Fruit fly (Drosophila melanogaster) whole organism, larva: ENCODE data around the gene mus201.

ENCODE experiments used
- noc ChIP-seq: fragments of 200-800 bp; sonication (Bioruptor generic); optimal IDR thresholded peaks from 3 replicates; lab custom pipeline; 2019; ENCODE audit warnings: missing biosample characterization, mild to moderate bottlenecking, missing genetic modification characterization, moderate library complexity

mus201 gene

DNA sequence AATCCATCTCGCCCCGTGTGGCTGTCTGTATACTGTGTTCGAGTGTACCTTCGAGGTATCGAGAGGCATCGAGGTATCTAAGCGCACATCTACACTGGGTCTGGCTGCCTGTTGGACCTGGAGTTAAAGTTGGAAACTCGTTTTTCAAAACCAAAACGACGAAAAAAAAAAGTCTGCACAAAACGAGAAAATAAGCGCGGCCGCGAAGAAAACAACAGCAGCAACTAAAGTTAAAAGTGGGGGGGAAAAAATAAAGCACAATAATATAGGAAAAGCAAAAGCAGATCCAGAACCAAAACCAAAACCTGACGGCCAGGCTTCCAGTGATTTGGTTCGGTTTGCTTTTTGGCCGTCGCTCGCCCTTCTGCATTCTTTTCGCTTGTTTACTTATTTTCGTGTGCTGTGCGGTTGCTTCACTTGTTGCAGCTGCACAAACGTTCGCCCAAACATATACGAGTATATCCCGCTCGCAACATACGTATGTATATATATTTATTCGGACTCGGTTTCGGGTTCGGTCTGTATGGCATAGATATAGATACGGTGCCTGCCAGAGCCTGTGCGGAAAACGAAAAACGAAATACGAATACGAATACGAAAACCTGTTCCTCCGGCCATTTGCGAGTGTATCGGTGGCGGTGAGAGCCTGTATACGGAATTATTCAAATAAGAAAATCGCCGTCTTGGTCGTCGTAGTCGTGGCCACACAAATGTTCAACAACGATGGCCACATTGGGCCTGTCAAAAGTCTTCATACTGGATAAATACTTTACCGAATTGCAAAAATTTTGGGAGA, 41.1 kb downstream of the mus201 start:
- no peak for TF ChIP-seq noc (tag; lab: Kevin White, UChicago)

- peak; percentile 3 for TF ChIP-seq noc (tag; lab: Kevin White, UChicago)
Observed at dm6 chr2L:8480825-8481224, 42.9 kb downstream of the mus201 start.

DNA sequence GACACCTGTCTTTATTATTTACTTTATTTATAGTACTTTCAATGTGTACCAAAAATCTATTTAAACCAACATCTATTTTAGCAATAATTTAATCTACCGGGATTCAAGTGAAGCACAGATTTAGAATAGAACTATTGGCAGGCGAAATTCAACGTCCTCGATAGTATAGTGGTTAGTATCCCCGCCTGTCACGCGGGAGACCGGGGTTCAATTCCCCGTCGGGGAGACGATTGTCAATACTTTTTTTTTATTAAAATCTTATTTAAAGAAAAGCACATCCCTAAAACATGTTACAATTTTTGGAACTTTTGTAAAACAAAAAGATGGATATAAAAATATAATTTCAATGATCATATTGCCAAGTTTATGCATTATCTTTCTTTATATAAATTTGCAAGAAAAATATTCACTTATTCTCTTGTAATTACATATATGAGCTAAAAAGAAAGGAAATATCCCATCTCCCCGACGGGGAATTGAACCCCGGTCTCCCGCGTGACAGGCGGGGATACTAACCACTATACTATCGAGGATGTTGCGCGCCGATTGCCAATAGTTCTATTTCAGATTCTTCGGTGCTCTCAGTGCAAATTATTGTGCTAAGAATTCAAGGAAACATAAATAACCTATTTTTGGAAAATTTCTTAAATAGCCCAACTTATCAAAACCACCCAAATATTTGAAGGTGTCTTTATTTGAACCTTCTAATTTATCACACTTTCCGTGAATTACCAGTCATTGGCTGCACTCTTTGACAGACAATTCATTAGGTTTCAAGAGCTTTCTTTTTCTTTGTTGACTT, 43.9 kb downstream of the mus201 start, which contains the start of gene CG43796:
CG43796 (plus strand) TSS at position 752 of the 802 bp plus-strand sequence.
- TF ChIP-seq noc (tag; lab: Kevin White, UChicago): no peak

DNA sequence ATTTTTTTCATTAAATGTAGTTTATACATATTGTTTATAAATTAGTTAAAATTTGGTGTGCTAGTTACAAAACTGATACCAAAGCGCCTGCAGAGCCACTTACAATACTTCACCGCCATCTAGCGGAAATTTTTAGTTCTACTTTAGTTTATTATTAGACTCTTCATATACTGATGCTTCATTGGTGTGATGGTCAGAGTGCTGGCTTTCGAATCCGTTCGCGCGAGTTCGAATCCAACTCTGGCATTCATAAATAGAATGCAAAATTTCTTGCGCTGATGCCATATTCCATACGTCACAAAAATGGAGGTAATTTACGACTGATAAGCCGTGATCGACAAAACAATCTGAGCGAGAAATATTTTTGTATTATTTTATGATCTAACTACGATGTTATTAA, 47.6 kb downstream of the mus201 start:
- no peak for TF ChIP-seq noc (tag; lab: Kevin White, UChicago)

DNA sequence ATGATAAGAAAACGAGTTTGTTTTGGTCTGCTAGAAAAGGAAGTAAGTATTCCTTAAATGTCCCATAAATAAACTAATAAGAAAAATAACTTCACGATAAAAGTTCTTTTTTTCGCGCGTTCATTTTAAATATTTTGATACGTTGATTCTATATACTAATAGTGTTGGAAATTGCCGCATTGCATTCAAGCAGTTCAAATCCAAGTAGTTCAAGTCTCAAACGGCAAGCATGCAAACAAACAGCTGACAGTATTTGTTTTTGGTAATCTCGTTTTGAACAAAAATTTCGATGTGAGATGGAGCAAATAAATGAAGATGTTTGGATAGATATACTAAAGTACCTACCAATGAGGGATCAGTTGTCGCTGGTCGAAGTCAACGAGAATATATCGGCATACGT, 50.8 kb downstream of the mus201 start, which contains the start of gene CG13088:
CG13088 (plus strand) TSS at position 247 of the 400 bp plus-strand sequence.
- no peak for TF ChIP-seq noc (tag; lab: Kevin White, UChicago)

- TF ChIP-seq noc (tag; lab: Kevin White, UChicago): no peak
Observed at dm6 chr2L:8490439-8490838, 52.5 kb downstream of the mus201 start, which contains the start of gene CG43400. Gene CG43400, plus strand, starts transcription at chr2L:8490739.
